Worm (Caenorhabditis elegans) whole organism, dauer: Measurements from ENCODE around the gene R07B7.6.

ENCODE experiments used
- unc-62 ChIP-seq: sonication (generic microtip); optimal IDR thresholded peaks from 2 replicates; lab custom pipeline; 2017; ENCODE audit warnings: missing biosample characterization, missing genetic modification reagents, missing genetic modification characterization

Gene R07B7.6

DNA sequence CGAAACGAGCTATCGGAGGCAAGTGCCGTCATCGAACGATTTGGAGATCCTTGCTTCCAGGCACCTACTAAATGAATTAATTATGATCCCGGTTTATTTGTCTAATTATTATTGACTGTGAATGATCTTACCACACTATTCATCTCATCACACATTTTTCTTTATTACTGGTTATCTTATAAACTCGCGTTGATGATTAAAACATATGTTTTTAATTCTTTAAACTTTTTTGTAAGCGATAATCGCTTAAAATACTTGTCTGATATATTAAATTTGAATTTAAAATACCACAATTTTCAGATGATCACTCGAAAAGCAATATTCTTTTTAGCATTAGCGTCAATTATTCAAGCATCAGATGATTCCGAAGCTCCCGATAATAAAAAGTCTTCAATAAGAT is 29.7 kb downstream of the R07B7.6 start, which contains the start of gene F10C2.5:
TSS of gene F10C2.5 (plus strand) at position 301 of the 400 bp plus-strand sequence.
- TF ChIP-seq unc-62 (GFP tag; lab: Kevin White, UChicago): no peak

- TF ChIP-seq unc-62 (GFP tag; lab: Kevin White, UChicago): no peak
These were observed 33.8 kb downstream of the R07B7.6 start, which contains the start of the genes kup-1 and F10C2.4 for ce11 chrV:12040823-12041606. kup-1 (minus strand) TSS chrV:12040873. F10C2.4 (plus strand) TSS chrV:12041556.

DNA sequence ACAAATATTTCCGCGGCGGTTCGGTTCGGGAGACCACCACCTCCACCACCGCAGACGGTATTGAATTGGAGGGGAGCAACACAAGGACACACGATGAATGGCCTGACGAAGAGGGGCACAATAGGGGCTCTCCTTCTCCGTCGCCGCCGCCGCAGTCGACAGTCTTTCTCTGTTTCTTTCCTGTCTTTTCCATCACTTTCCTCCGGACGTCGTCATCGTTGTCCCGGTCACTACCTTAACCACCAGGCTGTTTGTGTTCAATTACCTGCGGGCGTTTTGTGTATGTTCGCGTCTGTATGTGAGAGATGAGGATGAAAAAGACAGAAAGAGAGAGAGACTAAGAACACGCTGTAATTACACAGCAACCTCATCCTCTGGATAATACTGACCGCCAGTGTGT is 35.0 kb downstream of the R07B7.6 start:
- no peak for TF ChIP-seq unc-62 (GFP tag; lab: Kevin White, UChicago)

- no peak for TF ChIP-seq unc-62 (GFP tag; lab: Kevin White, UChicago)
These were observed 36.0 kb downstream of the R07B7.6 start for ce11 chrV:12038783-12039182.

DNA sequence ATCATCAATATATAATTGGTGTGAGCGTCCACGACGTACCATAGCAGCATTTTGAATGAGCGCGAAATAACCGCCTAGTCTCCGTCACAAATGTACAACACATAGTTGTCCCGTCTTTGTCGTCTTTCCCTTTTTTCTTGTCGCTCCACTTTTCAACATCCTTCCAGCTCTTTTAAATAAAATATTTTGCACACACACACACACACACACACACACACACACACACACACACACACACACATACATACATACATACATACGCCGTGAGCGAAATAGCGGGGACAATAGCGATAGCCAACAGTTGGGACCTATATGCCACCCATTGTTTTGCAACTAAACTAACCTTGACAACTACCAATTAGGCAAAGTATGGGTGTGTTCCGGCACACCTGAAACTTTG is 36.5 kb downstream of the R07B7.6 start:
- TF ChIP-seq unc-62 (GFP tag; lab: Kevin White, UChicago): no peak

- no peak for TF ChIP-seq unc-62 (GFP tag; lab: Kevin White, UChicago)
These were observed 36.9 kb downstream of the R07B7.6 start for ce11 chrV:12037889-12038288.

- no peak for TF ChIP-seq unc-62 (GFP tag; lab: Kevin White, UChicago)
These were observed 38.7 kb downstream of the R07B7.6 start for ce11 chrV:12036129-12036528.

ce11 chrV:12033841-12034240 is 40.9 kb downstream of the R07B7.6 start:
- no peak for TF ChIP-seq unc-62 (GFP tag; lab: Kevin White, UChicago)

DNA sequence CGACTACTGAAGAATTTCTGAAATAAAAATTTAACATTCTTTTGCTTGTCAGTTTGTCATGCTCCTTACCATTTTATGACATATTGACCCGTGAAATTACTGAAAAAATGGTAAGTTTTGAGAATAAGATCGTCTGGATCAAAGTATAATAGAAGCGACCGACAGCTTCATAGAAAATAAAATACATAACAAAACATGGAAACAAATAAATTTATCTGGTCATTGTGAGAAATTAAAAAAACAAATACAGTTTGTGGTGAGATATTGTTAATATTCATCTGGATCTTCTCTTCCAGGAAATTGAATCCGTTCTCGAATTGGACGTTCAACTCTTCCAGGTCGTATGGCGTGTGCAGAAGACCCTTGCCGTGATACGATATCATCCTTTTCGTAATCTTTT is 42.7 kb downstream of the R07B7.6 start, which contains the start of gene pkc-1:
TSS of gene pkc-1 (minus strand) at position 101 of the 400 bp plus-strand sequence.
- no peak for TF ChIP-seq unc-62 (GFP tag; lab: Kevin White, UChicago)

DNA sequence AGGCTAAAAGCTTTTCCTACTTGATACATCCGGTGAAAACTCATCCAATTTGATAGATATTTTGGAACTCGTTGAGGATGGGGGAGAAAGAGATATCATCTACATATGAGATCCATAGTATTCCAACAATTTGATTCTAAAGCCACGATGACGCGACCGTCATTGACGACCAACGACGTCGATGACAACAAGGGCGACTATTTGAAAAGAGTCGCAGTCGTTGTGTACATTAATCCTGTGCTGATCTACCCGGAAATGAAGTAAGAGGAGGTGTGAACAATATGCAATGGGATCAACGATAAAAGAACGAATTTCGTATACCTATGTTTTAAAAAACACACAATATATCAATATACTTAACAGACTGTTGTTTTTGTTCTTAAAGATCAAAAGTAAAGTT is 46.6 kb downstream of the R07B7.6 start:
- no peak for TF ChIP-seq unc-62 (GFP tag; lab: Kevin White, UChicago)

DNA sequence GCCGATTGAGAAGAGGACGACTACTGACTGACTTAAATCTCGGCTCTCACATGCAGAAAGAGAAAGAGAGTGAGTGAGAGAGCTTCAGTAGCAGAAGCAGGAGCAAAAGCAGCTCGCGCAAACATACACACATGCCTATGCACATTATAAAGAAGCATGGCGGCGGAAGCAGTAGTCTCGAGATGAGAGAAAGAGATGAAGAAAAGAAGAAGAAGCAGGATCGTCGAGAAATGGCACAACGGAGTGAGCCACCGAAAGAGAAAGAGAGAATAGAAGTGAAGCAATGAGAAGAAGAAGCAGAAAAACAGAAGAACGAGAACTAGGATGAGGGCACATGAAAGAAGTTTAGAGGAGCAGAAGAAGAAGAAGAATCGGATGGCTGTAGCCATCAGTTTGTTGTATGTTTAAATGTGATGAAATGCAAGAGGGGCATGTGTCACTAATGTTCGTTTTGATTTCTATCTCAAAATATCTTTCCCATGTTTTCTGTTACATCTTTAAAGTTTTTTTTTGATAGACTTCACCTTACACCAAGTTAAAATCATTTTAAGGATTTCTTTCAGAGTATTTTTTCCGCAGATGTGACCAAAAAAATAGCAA is 47.8 kb downstream of the R07B7.6 start:
- TF ChIP-seq unc-62 (GFP tag; lab: Kevin White, UChicago): no peak

DNA sequence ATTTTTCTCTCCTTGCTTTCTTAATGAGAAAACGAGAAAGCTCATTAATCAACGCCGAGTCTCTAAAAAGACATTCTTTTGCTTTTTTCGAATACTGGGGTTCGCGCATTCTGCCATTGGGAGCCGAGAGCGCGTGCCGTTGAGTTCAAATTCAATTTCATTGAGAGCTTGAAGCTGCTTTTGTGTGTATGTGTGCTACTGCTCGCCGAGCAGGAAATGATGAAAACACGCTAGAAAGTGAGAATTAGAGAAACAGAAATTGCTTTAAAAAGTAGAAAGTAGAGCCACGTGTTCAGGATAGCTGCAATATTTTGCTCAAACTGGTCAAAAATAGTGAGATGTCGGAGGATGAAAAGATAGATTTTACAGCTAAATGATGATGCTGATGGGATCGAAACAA is 49.1 kb downstream of the R07B7.6 start:
- TF ChIP-seq unc-62 (GFP tag; lab: Kevin White, UChicago): no peak

DNA sequence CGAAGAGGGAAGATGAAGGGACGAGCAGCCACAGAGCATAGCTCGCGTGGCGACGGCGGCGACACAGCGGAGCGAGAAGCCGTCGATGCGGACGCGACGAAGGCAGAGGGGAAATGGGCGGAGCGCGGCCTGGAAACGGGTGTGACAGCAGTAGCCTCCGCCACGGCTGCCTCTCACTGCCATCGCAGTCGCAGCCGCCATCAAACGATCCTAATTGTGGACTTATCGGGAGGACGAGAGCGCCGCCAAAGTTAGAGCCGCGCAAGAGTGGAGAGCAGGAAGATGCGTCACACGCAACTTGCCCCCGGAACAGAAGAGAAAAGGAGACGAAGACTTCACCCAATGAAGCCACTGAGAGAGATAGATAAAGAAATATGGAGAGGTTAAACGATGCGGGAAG is 50.5 kb downstream of the R07B7.6 start:
- TF ChIP-seq unc-62 (GFP tag; lab: Kevin White, UChicago): no peak
